Fruit fly (Drosophila melanogaster): ENCODE data around the gene CG43131.

DNA sequence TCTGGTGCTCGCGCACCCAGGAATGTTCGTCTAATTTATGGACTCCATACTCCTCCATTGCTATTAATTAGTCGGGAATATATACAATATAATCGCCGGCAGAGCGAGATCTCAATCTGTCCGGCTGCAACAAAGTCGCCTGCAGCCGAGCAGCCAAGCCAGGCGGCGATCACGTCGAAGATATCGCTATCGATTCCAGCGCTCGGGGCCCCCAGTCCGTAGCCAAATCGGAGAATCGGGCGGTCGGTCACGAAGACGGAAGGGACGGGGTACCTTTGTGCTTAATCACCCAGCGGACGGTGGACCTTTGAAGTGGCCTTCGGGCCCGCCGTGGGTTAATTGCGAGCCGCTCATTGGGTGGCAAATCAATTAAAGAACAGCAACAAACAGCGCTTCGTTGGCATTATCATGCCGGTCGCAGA lies 43.3 kb downstream of the CG43131 start:
- TF ChIP-seq pan (optimal IDR thresholded peaks at IDR 0.05) (no peak), GATAd (GFP tag; optimal IDR thresholded peaks at IDR 0.05) (no peak), Abd-B (GFP tag; optimal IDR thresholded peaks at IDR 0.05) (no peak), Dif (GFP tag; optimal IDR thresholded peaks at IDR 0.05; ENCODE audit: partially characterized antibody) (no peak), rgr (GFP tag; optimal IDR thresholded peaks at IDR 0.05) (no peak), lola (GFP tag; optimal IDR thresholded peaks at IDR 0.05) (no peak), Hr78 (GFP tag; optimal IDR thresholded peaks at IDR 0.05) (no peak), brk (GFP tag; optimal IDR thresholded peaks at IDR 0.05) (no peak), fru (GFP tag; optimal IDR thresholded peaks at IDR 0.05) (no peak), br (GFP tag; optimal IDR thresholded peaks at IDR 0.05) (peak; percentile 26), psq (GFP tag; optimal IDR thresholded peaks at IDR 0.05) (no peak), Dfd (GFP tag; optimal IDR thresholded peaks at IDR 0.05) (no peak)

All from whole organism, wandering third instar larva.